Worm (Caenorhabditis elegans) whole organism, late embryonic: ENCODE results near the gene T10D4.15.
A peak's percentile ranks its signal among the peaks of the same experiment; 100 is the strongest.

Source experiments
- C08G9.2 ChIP-seq: sonication (generic microtip); optimal IDR thresholded peaks from 2 replicates; lab custom pipeline; 2016; ENCODE audit warnings: mild to moderate bottlenecking, missing genetic modification characterization, moderate library complexity, missing compliant biosample characterization
- C38D4.7 ChIP-seq: fragments of 200-800 bp; sonication (Bioruptor generic); optimal IDR thresholded peaks from 2 replicates; lab custom pipeline; 2018; ENCODE audit warnings: mild to moderate bottlenecking, missing genetic modification characterization, moderate library complexity, missing compliant biosample characterization
- F13H6.1 ChIP-seq: sonication (generic microtip); optimal IDR thresholded peaks from 2 replicates; lab custom pipeline; 2016; ENCODE audit warnings: missing genetic modification characterization, missing compliant biosample characterization
- K02D7.2 ChIP-seq: sonication (generic microtip); optimal IDR thresholded peaks from 2 replicates; lab custom pipeline; 2017; ENCODE audit warnings: mild to moderate bottlenecking, missing genetic modification characterization, missing compliant biosample characterization
- K09A11.1 ChIP-seq: sonication (generic microtip); optimal IDR thresholded peaks from 2 replicates; lab custom pipeline; 2017; ENCODE audit warnings: antibody characterized with exemption, mild to moderate bottlenecking, missing genetic modification characterization, missing compliant biosample characterization; ENCODE audit not compliant: insufficient read depth
- T23F11.4 ChIP-seq: fragments of 200-800 bp; sonication (Bioruptor generic); optimal IDR thresholded peaks from 2 replicates; lab custom pipeline; 2018; ENCODE audit warnings: mild to moderate bottlenecking, missing genetic modification characterization, missing compliant biosample characterization
- Y22D7AL.16 ChIP-seq: sonication (generic microtip); optimal IDR thresholded peaks from 2 replicates; lab custom pipeline; 2016; ENCODE audit warnings: missing genetic modification characterization, missing compliant biosample characterization
- ahr-1 ChIP-seq: sonication (generic microtip); optimal IDR thresholded peaks from 2 replicates; lab custom pipeline; 2016; ENCODE audit warnings: missing genetic modification characterization, missing compliant biosample characterization
- ceh-2 ChIP-seq: sonication (generic microtip); optimal IDR thresholded peaks from 2 replicates; lab custom pipeline; 2016; ENCODE audit warnings: missing genotype, missing genetic modification characterization, missing compliant biosample characterization
- ceh-31 ChIP-seq: sonication (generic microtip); optimal IDR thresholded peaks from 2 replicates; lab custom pipeline; 2016; ENCODE audit warnings: missing genetic modification characterization, missing compliant biosample characterization
- ceh-34 ChIP-seq: sonication (generic microtip); optimal IDR thresholded peaks from 2 replicates; lab custom pipeline; 2016; ENCODE audit warnings: mild to moderate bottlenecking, missing genetic modification characterization, missing compliant biosample characterization
- ceh-45 ChIP-seq: fragments of 200-800 bp; sonication (Bioruptor generic); IDR thresholded peaks from 2 replicates; pipeline ENCODE4 v1.3.6; 2022; ENCODE audit warnings: missing genetic modification reagents, missing genetic modification characterization, missing compliant biosample characterization
- ceh-48 ChIP-seq: sonication (generic microtip); optimal IDR thresholded peaks from 2 replicates; lab custom pipeline; 2016; ENCODE audit warnings: missing genetic modification characterization, inconsistent platforms, missing compliant biosample characterization
- ceh-6 ChIP-seq: fragments of 200-800 bp; sonication (Bioruptor generic); optimal IDR thresholded peaks from 2 replicates; lab custom pipeline; 2018; ENCODE audit warnings: mild to moderate bottlenecking, missing genetic modification characterization, missing compliant biosample characterization
- ceh-9 ChIP-seq: sonication (generic microtip); optimal IDR thresholded peaks from 2 replicates; lab custom pipeline; 2016; ENCODE audit warnings: mild to moderate bottlenecking, missing genetic modification characterization, inconsistent platforms, missing compliant biosample characterization
- dmd-4 ChIP-seq: sonication (generic microtip); optimal IDR thresholded peaks from 2 replicates; lab custom pipeline; 2016; ENCODE audit warnings: borderline replicate concordance, missing genetic modification characterization, missing compliant biosample characterization
- elt-2 ChIP-seq: sonication (generic microtip); optimal IDR thresholded peaks from 2 replicates; lab custom pipeline; 2016; ENCODE audit warnings: missing genetic modification reagents, missing genetic modification characterization, missing compliant biosample characterization
- eyg-1 ChIP-seq: sonication (generic microtip); optimal IDR thresholded peaks from 2 replicates; lab custom pipeline; 2016; ENCODE audit warnings: missing genotype, missing genetic modification characterization, missing compliant biosample characterization
- fax-1 ChIP-seq: sonication (generic microtip); optimal IDR thresholded peaks from 2 replicates; lab custom pipeline; 2016; ENCODE audit warnings: missing genotype, missing genetic modification characterization, missing compliant biosample characterization
- fkh-10 ChIP-seq: fragments of 150-350 bp; optimal IDR thresholded peaks from 2 replicates; lab custom pipeline; 2014; ENCODE audit warnings: missing biosample characterization, missing genetic modification reagents, missing genetic modification characterization
- hlh-15 ChIP-seq: sonication (generic microtip); optimal IDR thresholded peaks from 2 replicates; lab custom pipeline; 2016; ENCODE audit warnings: missing genetic modification characterization, missing compliant biosample characterization
- hlh-30 ChIP-seq: sonication (generic microtip); optimal IDR thresholded peaks from 2 replicates; lab custom pipeline; 2017; ENCODE audit warnings: antibody characterized with exemption, missing genetic modification characterization, missing compliant biosample characterization; ENCODE audit not compliant: insufficient read depth
- hlh-6 ChIP-seq: sonication (generic microtip); optimal IDR thresholded peaks from 2 replicates; lab custom pipeline; 2016; ENCODE audit warnings: missing genotype, missing genetic modification characterization, missing compliant biosample characterization
- madf-2 ChIP-seq: sonication (generic microtip); optimal IDR thresholded peaks from 2 replicates; lab custom pipeline; 2017; ENCODE audit warnings: missing genetic modification characterization, missing compliant biosample characterization
- mec-3 ChIP-seq: sonication (generic microtip); optimal IDR thresholded peaks from 2 replicates; lab custom pipeline; 2016; ENCODE audit warnings: borderline replicate concordance, missing genetic modification characterization, missing compliant biosample characterization
- nfya-1 ChIP-seq: sonication (generic microtip); optimal IDR thresholded peaks from 2 replicates; lab custom pipeline; 2017; ENCODE audit warnings: missing genetic modification characterization, mild to moderate bottlenecking, missing compliant biosample characterization, antibody characterized with exemption, moderate library complexity
- nhr-11 ChIP-seq: fragments of 150-350 bp; optimal IDR thresholded peaks from 2 replicates; lab custom pipeline; 2014; ENCODE audit warnings: missing biosample characterization, missing genetic modification characterization
- nhr-232 ChIP-seq: sonication (generic microtip); optimal IDR thresholded peaks from 2 replicates; lab custom pipeline; 2016; ENCODE audit warnings: missing genetic modification characterization, missing compliant biosample characterization
- npax-4 ChIP-seq: sonication (generic microtip); optimal IDR thresholded peaks from 2 replicates; lab custom pipeline; 2016; ENCODE audit warnings: missing genetic modification characterization, missing compliant biosample characterization
- odd-2 ChIP-seq: sonication (generic microtip); optimal IDR thresholded peaks from 2 replicates; lab custom pipeline; 2017; ENCODE audit warnings: antibody characterized with exemption, mild to moderate bottlenecking, missing genetic modification characterization, missing compliant biosample characterization
- pag-3 ChIP-seq: sonication (generic microtip); optimal IDR thresholded peaks from 2 replicates; lab custom pipeline; 2016; ENCODE audit warnings: missing compliant biosample characterization, missing genetic modification characterization, borderline replicate concordance
- pqm-1 ChIP-seq: sonication (generic microtip); optimal IDR thresholded peaks from 2 replicates; lab custom pipeline; 2016; ENCODE audit warnings: missing genetic modification characterization, missing compliant biosample characterization
- pros-1 ChIP-seq: fragments of 150-350 bp; optimal IDR thresholded peaks from 2 replicates; lab custom pipeline; 2014; ENCODE audit warnings: missing biosample characterization, missing genetic modification reagents, missing genetic modification characterization
- syd-9 ChIP-seq: sonication (generic microtip); optimal IDR thresholded peaks from 2 replicates; lab custom pipeline; 2016; ENCODE audit warnings: mild to moderate bottlenecking, missing genetic modification characterization, moderate library complexity, missing compliant biosample characterization
- tbx-2 ChIP-seq: sonication (generic microtip); optimal IDR thresholded peaks from 2 replicates; lab custom pipeline; 2016; ENCODE audit warnings: missing genetic modification characterization, missing compliant biosample characterization
- ttx-3 ChIP-seq: sonication (generic microtip); optimal IDR thresholded peaks from 2 replicates; lab custom pipeline; 2016; ENCODE audit warnings: missing genetic modification reagents, missing genetic modification characterization, missing compliant biosample characterization
- unc-42 ChIP-seq: sonication (generic microtip); optimal IDR thresholded peaks from 2 replicates; lab custom pipeline; 2016; ENCODE audit warnings: missing genotype, missing genetic modification characterization, missing compliant biosample characterization
- unc-86 ChIP-seq: sonication (generic microtip); optimal IDR thresholded peaks from 2 replicates; lab custom pipeline; 2016; ENCODE audit warnings: missing genetic modification characterization, missing compliant biosample characterization
- zip-5 ChIP-seq: sonication (generic microtip); optimal IDR thresholded peaks from 2 replicates; lab custom pipeline; 2016; ENCODE audit warnings: missing genetic modification characterization, missing compliant biosample characterization

The T10D4.15 gene

DNA sequence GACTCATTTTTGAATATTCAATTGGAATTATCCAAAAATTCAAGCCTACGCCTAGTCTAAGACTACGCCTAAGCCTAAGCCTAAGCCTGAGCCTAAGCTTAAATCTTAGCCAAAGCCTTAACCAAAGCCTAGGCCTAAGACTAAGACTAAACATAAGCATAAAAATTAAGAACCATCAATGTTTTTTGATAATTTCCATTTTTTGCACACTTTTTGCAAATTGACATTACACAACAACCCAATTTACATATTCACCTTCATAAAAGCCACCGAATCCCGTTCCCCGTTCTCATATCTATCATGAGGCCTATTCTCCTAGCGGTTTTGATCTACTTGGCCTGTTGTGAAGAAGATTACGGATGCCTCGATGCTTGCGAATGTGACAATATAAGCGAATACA is 28.5 kb upstream of the T10D4.15 start, which contains the start of gene T10D4.7:
Gene T10D4.7 (plus strand): TSS at position 301 of the 400 bp plus-strand sequence.
- no peak for TF ChIP-seq fkh-10 (GFP tag; lab: Kevin White, UChicago)
- TF ChIP-seq eyg-1 (tag; lab: Kevin White, UChicago), result no peak
- no peak for TF ChIP-seq nhr-232 (tag; lab: Kevin White, UChicago)
- TF ChIP-seq hlh-15 (tag; lab: Kevin White, UChicago), result no peak
- TF ChIP-seq dmd-4 (tag; lab: Kevin White, UChicago), result no peak
- TF ChIP-seq npax-4, result no peak
- no peak for TF ChIP-seq C08G9.2 (tag; lab: Kevin White, UChicago)
- no peak for TF ChIP-seq ceh-45 (GFP tag; lab: Robert Waterston, UW)
- no peak for TF ChIP-seq K09A11.1 (tag; lab: Kevin White, UChicago)
- no peak for TF ChIP-seq nhr-11 (tag; lab: Kevin White, UChicago)
- no peak for TF ChIP-seq ceh-9 (tag; lab: Kevin White, UChicago)
- TF ChIP-seq C38D4.7, result no peak
- TF ChIP-seq Y22D7AL.16, result no peak
- TF ChIP-seq ceh-6 (GFP tag; lab: Kevin White, UChicago), result no peak
- TF ChIP-seq K02D7.2 (tag; lab: Kevin White, UChicago), result no peak
- no peak for TF ChIP-seq madf-2 (tag; lab: Kevin White, UChicago)
- no peak for TF ChIP-seq pros-1
- no peak for TF ChIP-seq unc-86 (tag; lab: Kevin White, UChicago)

DNA sequence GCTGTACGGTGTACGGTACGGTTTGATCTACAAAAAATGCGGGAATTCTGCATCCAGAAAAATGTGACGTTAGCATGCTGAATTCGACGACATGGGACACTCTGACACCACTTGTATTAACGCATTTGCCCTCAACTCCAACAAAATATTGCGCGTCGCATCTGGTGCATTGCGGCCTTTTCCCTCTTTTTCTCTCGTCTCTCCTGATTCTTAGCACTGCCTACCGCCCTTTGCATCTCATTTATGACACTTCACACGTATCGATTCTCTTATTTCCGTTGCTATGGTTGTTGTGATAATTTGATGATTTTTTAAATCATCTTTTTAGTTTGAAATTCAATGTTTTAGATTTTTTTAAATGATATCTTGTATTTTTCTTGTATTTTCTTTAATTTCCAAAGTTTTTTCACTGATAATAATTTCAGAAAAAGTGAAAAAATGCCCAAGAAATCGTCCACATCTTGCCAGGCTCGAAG is 27.0 kb upstream of the T10D4.15 start, which contains the start of gene T10D4.6:
Gene T10D4.6 (plus strand): TSS at position 426 of the 476 bp plus-strand sequence.
- TF ChIP-seq ceh-48 (tag; lab: Kevin White, UChicago) (peak; percentile 71), ceh-6 (GFP tag; lab: Kevin White, UChicago) (no peak), nfya-1 (tag; lab: Kevin White, UChicago) (peak; percentile 42), unc-42 (tag; lab: Kevin White, UChicago) (peak; percentile 34), ceh-2 (tag; lab: Kevin White, UChicago) (peak; percentile 0), ceh-31 (tag; lab: Kevin White, UChicago) (peak; percentile 27), ceh-34 (tag; lab: Kevin White, UChicago) (peak; percentile 40), pqm-1 (no peak), tbx-2 (tag; lab: Kevin White, UChicago) (peak; percentile 70), mec-3 (tag; lab: Kevin White, UChicago) (no peak)

DNA sequence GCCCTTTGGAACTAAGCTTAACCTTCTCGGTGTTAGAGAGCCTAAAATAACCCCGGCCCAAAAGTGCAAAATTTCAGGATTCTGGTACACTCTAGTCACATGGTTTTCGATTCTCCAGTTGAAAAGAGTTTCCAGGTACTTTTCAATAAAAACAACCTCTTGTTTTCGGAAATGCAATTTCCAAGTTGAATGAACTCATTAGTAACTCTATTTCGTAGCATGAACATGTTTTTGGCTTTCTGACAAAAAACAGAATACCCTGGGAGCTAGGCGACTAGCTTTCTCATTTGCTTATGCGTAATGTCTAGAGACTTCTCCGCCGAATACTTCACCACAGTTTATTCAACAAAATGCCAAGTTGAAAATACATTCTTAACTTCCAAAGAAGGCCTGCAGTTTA is 22.7 kb upstream of the T10D4.15 start, which contains the start of gene srh-71:
Gene srh-71 (plus strand): TSS at position 301 of the 400 bp plus-strand sequence.
- TF ChIP-seq odd-2 (tag; lab: Kevin White, UChicago) (no peak), dmd-4 (tag; lab: Kevin White, UChicago) (no peak), ttx-3 (tag; lab: Kevin White, UChicago) (no peak), zip-5 (tag; lab: Kevin White, UChicago) (no peak), T23F11.4 (GFP tag; lab: Kevin White, UChicago) (no peak), syd-9 (tag; lab: Kevin White, UChicago) (no peak), unc-86 (tag; lab: Kevin White, UChicago) (no peak), hlh-6 (tag; lab: Kevin White, UChicago) (no peak), madf-2 (tag; lab: Kevin White, UChicago) (no peak), pag-3 (tag; lab: Kevin White, UChicago) (no peak), elt-2 (tag; lab: Kevin White, UChicago) (no peak), ceh-2 (tag; lab: Kevin White, UChicago) (no peak), fax-1 (tag; lab: Kevin White, UChicago) (no peak), pros-1 (no peak), ahr-1 (no peak), F13H6.1 (no peak), hlh-30 (no peak), mec-3 (tag; lab: Kevin White, UChicago) (no peak), ceh-45 (GFP tag; lab: Robert Waterston, UW) (no peak)
